Fruit fly (Drosophila melanogaster): ENCODE measurements around the gene Or71a.

The Or71a gene

DNA sequence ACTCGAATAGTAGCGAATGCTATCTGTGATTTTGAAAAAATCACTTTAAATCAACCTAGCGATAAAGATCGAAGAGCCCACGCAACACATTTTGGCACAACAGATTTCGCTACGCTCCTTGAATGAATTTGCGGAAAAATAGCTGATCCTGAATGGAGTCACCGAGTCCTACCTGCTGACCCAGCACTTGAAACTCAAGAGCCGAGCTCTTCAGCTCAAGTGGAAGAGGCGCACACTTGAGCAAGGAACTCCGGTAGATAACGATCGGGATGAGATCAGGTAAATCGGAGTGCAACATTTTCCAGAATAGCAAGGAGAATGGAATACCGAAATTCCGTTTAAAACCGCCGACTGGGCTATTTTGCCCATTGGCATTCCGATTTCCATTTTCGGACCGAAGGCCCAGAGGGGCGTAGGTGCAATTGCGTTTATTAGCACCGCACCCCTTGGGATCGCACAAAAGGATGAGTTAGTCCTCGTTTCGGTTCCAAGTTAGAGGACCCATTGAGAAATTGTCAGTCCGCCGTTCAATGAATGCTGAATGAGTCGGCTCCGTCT lies 37.8 kb downstream of the Or71a start:
- TF ChIP-seq h (optimal IDR thresholded peaks at IDR 0.05) (no peak), psq (optimal IDR thresholded peaks at IDR 0.05) (no peak), Sin3A (optimal IDR thresholded peaks at IDR 0.05) (no peak), Myc (optimal IDR thresholded peaks at IDR 0.05) (no peak), insv (optimal IDR thresholded peaks at IDR 0.05) (no peak), ttk (optimal IDR thresholded peaks at IDR 0.05) (no peak)

dm6 chr3L:15039510-15039909 lies 38.7 kb downstream of the Or71a start:
- TF ChIP-seq h (optimal IDR thresholded peaks at IDR 0.05) (no peak), insv (optimal IDR thresholded peaks at IDR 0.05) (no peak), ttk (optimal IDR thresholded peaks at IDR 0.05) (no peak), Myc (optimal IDR thresholded peaks at IDR 0.05) (no peak), Sin3A (optimal IDR thresholded peaks at IDR 0.05) (no peak), psq (optimal IDR thresholded peaks at IDR 0.05) (no peak)

DNA sequence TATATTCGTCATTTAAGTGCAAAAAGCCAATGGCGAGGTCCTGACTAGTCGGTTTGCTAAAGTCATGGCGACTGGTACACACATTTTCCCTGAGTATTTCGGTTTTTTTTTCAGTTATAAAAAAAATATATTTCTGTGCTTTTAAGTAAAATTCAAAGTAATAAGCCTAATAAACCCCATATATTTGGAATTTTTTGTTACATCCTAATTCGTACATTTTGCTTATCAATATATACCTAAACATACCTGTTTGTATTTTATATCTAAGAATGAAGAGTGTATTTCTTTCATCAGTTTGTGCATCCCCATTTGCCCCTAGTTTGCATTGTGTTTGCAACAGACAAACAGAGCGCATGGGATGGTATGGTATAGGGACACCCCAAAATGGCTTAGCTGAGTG lies 42.7 kb downstream of the Or71a start:
- TF ChIP-seq Myc (optimal IDR thresholded peaks at IDR 0.05) (no peak), h (optimal IDR thresholded peaks at IDR 0.05) (no peak), Sin3A (optimal IDR thresholded peaks at IDR 0.05) (no peak), insv (optimal IDR thresholded peaks at IDR 0.05) (no peak), ttk (optimal IDR thresholded peaks at IDR 0.05) (no peak), psq (optimal IDR thresholded peaks at IDR 0.05) (no peak)

DNA sequence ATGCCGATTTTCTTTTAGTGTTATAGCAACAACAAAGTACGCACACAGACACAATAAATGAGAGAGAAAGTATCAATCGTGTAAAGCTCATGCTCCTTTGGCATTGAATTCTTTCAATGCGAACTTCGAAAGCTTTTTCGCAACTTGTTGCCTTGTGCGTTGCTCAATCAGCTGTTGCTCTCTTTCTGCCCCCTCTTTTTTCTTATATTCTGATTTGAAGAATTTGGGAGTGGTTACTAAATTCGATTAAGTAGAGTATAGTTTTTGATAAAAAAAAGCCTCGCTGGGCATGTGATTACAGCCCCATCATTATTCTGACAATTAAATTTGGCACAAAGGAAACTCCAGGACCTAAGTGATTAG lies 43.6 kb downstream of the Or71a start:
- no peak for TF ChIP-seq h (optimal IDR thresholded peaks at IDR 0.05)
- no peak for TF ChIP-seq ttk (optimal IDR thresholded peaks at IDR 0.05)
- no peak for TF ChIP-seq Myc (optimal IDR thresholded peaks at IDR 0.05)
- TF ChIP-seq Sin3A (optimal IDR thresholded peaks at IDR 0.05), result no peak
- no peak for TF ChIP-seq psq (optimal IDR thresholded peaks at IDR 0.05)
- TF ChIP-seq insv (optimal IDR thresholded peaks at IDR 0.05), result no peak

dm6 chr3L:15034061-15034713 lies 44.1 kb downstream of the Or71a start:
- no peak for TF ChIP-seq Myc (optimal IDR thresholded peaks at IDR 0.05)
- no peak for TF ChIP-seq ttk (optimal IDR thresholded peaks at IDR 0.05)
- TF ChIP-seq psq (optimal IDR thresholded peaks at IDR 0.05), result no peak

dm6 chr3L:15031773-15032172 lies 46.5 kb downstream of the Or71a start:
- TF ChIP-seq Sin3A (optimal IDR thresholded peaks at IDR 0.05) (no peak), insv (optimal IDR thresholded peaks at IDR 0.05) (no peak), Myc (optimal IDR thresholded peaks at IDR 0.05) (no peak), h (optimal IDR thresholded peaks at IDR 0.05) (no peak), ttk (optimal IDR thresholded peaks at IDR 0.05) (no peak), psq (optimal IDR thresholded peaks at IDR 0.05) (no peak)
